Fruit fly (Drosophila melanogaster): ENCODE measurements around the gene side-III.

side-III gene

DNA sequence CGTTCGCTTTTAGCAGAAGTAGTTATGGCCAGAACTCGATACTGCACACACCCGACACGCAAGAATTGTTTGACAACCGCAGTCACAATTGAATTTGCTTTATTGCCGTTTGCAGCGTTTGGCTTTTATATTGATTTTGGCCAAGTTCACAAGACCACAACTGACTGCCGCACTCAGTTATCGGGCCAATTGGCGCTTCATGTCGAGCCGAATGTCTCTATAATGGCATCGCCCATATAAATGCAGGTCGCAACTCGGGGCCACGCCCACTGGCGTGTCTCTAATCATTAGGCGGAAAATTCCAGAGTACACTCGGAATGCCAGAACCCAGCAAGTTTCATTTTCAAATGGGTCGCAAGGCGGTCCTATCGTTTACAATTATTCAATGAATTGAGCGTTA is 15.8 kb upstream of the side-III start, which contains the start of gene Obp83a:
Obp83a (minus strand) TSS at position 101 of the 400 bp plus-strand sequence.
- no peak for TF ChIP-seq Met (GFP tag; optimal IDR thresholded peaks at IDR 0.05)
- no peak for TF ChIP-seq CG31627 (GFP tag; optimal IDR thresholded peaks at IDR 0.05)
- TF ChIP-seq CG1621 (tag; optimal IDR thresholded peaks at IDR 0.05) = no peak
- no peak for TF ChIP-seq Eip78C (GFP tag)
- TF ChIP-seq Sox15 (GFP tag; optimal IDR thresholded peaks at IDR 0.05) = no peak

DNA sequence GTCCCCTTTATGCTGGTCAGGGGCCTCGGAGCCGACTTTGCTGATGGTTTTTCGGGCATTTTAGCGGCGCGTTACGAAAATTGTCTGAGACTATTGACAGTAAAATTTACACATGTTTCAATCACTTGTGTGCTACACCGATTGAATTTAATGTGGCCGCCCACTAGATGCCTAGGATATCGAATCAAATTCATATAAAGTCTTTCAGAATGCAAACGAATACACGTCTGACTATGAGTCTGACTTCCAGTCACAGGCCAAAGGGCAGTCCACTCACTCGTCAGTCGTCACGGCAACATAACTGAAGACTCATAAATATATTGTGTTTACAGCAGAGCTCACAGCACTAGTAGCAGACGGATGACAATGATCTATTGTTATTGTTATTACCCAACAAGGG is 1.5 kb upstream of the side-III start, which contains the start of gene CG11373:
CG11373 (minus strand) TSS at position 101 of the 400 bp plus-strand sequence.
- TF ChIP-seq Met (GFP tag; optimal IDR thresholded peaks at IDR 0.05) (no peak), Ets96B (tag; optimal IDR thresholded peaks at IDR 0.05) (no peak), fkh (GFP tag; optimal IDR thresholded peaks at IDR 0.05) (no peak), net (GFP tag; optimal IDR thresholded peaks at IDR 0.05) (no peak), esn (GFP tag; optimal IDR thresholded peaks at IDR 0.05) (no peak), cyc (GFP tag; optimal IDR thresholded peaks at IDR 0.05) (no peak), CG8119 (GFP tag; IDR thresholded peaks at IDR 0.05) (no peak), CG16779 (tag; optimal IDR thresholded peaks at IDR 0.05) (no peak), CG7368 (GFP tag; optimal IDR thresholded peaks at IDR 0.05) (no peak), Ets21C (GFP tag; optimal IDR thresholded peaks at IDR 0.05) (no peak), lz (GFP tag; optimal IDR thresholded peaks at IDR 0.05) (no peak), achi (GFP tag; optimal IDR thresholded peaks at IDR 0.05) (no peak), CG1621 (tag; optimal IDR thresholded peaks at IDR 0.05) (no peak)

DNA sequence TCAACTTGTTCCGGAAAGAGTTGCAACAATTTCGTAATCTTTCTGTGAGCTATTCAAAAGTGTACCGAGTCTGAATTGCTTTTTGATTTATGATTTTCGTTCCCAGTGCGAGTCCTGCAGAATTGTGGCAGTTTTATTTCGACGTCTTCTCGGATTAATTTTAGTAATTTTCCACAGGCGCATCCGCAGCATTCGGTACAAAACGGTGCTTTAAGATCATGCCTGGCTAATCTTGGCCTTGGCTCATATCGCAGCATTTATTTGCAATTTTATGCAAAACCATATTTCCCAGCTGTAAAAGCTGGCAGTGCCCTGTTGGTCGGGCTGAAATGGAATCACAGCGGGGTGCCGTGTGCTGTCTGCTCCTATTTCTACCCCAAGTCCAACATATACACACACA is 21.6 kb downstream of the side-III start:
- TF ChIP-seq CG32006 (GFP tag; optimal IDR thresholded peaks at IDR 0.05) (no peak), svp (GFP tag) (no peak), Eip93F (GFP tag; optimal IDR thresholded peaks at IDR 0.05) (no peak), CG31627 (GFP tag; optimal IDR thresholded peaks at IDR 0.05) (no peak), topi (GFP tag; optimal IDR thresholded peaks at IDR 0.05) (no peak), Ets96B (tag; optimal IDR thresholded peaks at IDR 0.05) (no peak), CG6276 (GFP tag; optimal IDR thresholded peaks at IDR 0.05) (no peak), fd59A (GFP tag; optimal IDR thresholded peaks at IDR 0.05) (no peak), CG8119 (GFP tag; IDR thresholded peaks at IDR 0.05) (no peak), Hr4 (GFP tag; optimal IDR thresholded peaks at IDR 0.05) (no peak)

DNA sequence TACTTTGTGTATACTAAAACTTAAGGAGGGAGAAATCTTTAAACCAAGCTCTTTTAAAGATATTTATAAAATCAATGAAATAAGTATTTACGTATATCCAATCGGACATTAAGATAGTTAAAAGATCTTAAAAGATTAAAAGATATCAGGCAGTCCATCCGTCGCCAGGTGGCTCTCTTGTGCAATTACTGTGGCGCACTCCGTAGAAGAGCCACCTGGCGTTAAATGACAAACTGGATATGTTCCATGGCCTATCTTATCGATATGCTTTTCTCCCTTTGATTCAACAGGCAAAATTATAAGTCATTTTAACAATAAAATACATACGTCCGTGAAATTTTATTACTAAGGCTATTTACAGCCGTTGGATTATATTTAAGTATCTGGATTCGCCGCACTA is 31.5 kb downstream of the side-III start:
- no peak for TF ChIP-seq acj6 (GFP tag; optimal IDR thresholded peaks at IDR 0.05)

DNA sequence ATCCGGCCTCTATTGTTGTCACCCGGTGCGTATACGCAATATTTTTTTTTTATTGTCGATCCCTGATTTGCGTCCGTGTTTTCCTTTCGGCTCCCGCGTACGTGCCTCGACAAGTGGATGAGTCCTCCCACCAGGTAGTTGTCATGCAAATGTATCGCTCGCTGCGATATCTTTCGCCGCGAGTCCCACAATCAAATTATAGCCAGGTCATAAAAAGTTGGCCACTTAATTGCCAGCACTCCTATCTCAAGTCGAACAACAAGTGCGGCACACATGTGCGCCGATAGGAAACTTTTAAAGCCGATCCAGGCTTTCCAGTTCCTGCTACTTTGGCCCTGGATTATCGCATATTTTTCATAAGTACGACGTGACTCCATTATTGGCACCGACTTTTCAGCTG is 34.7 kb downstream of the side-III start:
- TF ChIP-seq Met (GFP tag; optimal IDR thresholded peaks at IDR 0.05) (no peak), CG9139 (GFP tag; optimal IDR thresholded peaks at IDR 0.05) (no peak), CG15336 (GFP tag; IDR thresholded peaks at IDR 0.05) (no peak), acj6 (GFP tag; optimal IDR thresholded peaks at IDR 0.05) (no peak), svp (GFP tag) (no peak), CG32006 (GFP tag; optimal IDR thresholded peaks at IDR 0.05) (no peak), Gug (GFP tag; IDR thresholded peaks at IDR 0.05) (no peak), salr (GFP tag; optimal IDR thresholded peaks at IDR 0.05) (no peak), spab (GFP tag; optimal IDR thresholded peaks at IDR 0.05) (no peak), fkh (GFP tag; optimal IDR thresholded peaks at IDR 0.05) (no peak), CG1621 (tag; optimal IDR thresholded peaks at IDR 0.05) (no peak), Sox15 (GFP tag; optimal IDR thresholded peaks at IDR 0.05) (no peak), lz (GFP tag; optimal IDR thresholded peaks at IDR 0.05) (no peak), CG4318 (GFP tag; optimal IDR thresholded peaks at IDR 0.05) (no peak), CG11902 (GFP tag; optimal IDR thresholded peaks at IDR 0.05) (no peak), CG16779 (tag; optimal IDR thresholded peaks at IDR 0.05) (no peak), CG10631 (GFP tag; optimal IDR thresholded peaks at IDR 0.05) (no peak), CG34406 (GFP tag; optimal IDR thresholded peaks at IDR 0.05) (no peak)

All from whole organism, prepupa.